Fruit fly (Drosophila melanogaster) whole organism, embryonic: ENCODE data around the gene CG2021.

ENCODE experiments used
- Atf6 ChIP-seq: fragments of 200-800 bp; sonication (Bioruptor generic); IDR thresholded peaks from 2 replicates; pipeline ENCODE4 v1.3.6; 2022; ENCODE audit warnings: missing biosample characterization, missing genetic modification characterization
- CG10543 ChIP-seq: fragments of 200-800 bp; sonication (Bioruptor generic); optimal IDR thresholded peaks from 3 replicates; lab custom pipeline; 2017; ENCODE audit warnings: missing biosample characterization, mild to moderate bottlenecking, missing genetic modification characterization, moderate library complexity
- CG10959 ChIP-seq: fragments of 200-800 bp; sonication (Bioruptor generic); IDR thresholded peaks from 2 replicates; pipeline ENCODE4 v1.3.6; 2022; ENCODE audit warnings: missing biosample characterization, missing genetic modification characterization
- CG12236 ChIP-seq: fragments of 200-800 bp; sonication (Bioruptor generic); optimal IDR thresholded peaks from 2 replicates; lab custom pipeline; 2016; ENCODE audit warnings: missing biosample characterization, missing genetic modification characterization
- CG12299 ChIP-seq: fragments of 200-800 bp; sonication (Bioruptor generic); optimal IDR thresholded peaks from 2 replicates; lab custom pipeline; 2018; ENCODE audit warnings: missing biosample characterization, mild to moderate bottlenecking, missing genetic modification characterization
- CG15073 ChIP-seq: fragments of 200-800 bp; sonication (Bioruptor generic); optimal IDR thresholded peaks from 2 replicates; lab custom pipeline; 2016; ENCODE audit warnings: missing biosample characterization, missing genetic modification characterization
- CG17568 ChIP-seq: fragments of 200-800 bp; sonication (Bioruptor generic); optimal IDR thresholded peaks from 2 replicates; lab custom pipeline; 2018; ENCODE audit warnings: missing biosample characterization, mild to moderate bottlenecking, missing genetic modification characterization, moderate library complexity
- CG18262 ChIP-seq: fragments of 200-800 bp; optimal IDR thresholded peaks from 3 replicates; lab custom pipeline; 2019; ENCODE audit warnings: missing biosample characterization, mild to moderate bottlenecking, missing genetic modification characterization, moderate library complexity
- CG18476 ChIP-seq: fragments of 200-800 bp; sonication (Bioruptor generic); optimal IDR thresholded peaks from 2 replicates; lab custom pipeline; 2016; ENCODE audit warnings: missing biosample characterization, mild to moderate bottlenecking, missing genetic modification characterization
- CG2120 ChIP-seq: fragments of 200-800 bp; sonication (Bioruptor generic); optimal IDR thresholded peaks from 3 replicates; lab custom pipeline; 2016; ENCODE audit warnings: missing biosample characterization, missing genetic modification characterization
- CG2712 ChIP-seq: fragments of 200-800 bp; optimal IDR thresholded peaks from 3 replicates; lab custom pipeline; 2019; ENCODE audit warnings: missing biosample characterization, mild to moderate bottlenecking, missing genetic modification characterization, moderate library complexity
- CG2875 ChIP-seq: fragments of 200-800 bp; sonication (Bioruptor generic); optimal IDR thresholded peaks from 2 replicates; lab custom pipeline; 2017; ENCODE audit warnings: missing biosample characterization, mild to moderate bottlenecking, missing genetic modification characterization, missing genetic modification reagents
- CG30403 ChIP-seq: fragments of 200-800 bp; sonication (Bioruptor generic); optimal IDR thresholded peaks from 3 replicates; lab custom pipeline; 2016; ENCODE audit warnings: missing biosample characterization, missing genetic modification characterization
- CG31365 ChIP-seq: fragments of 200-800 bp; sonication (Bioruptor generic); optimal IDR thresholded peaks from 2 replicates; lab custom pipeline; 2018; ENCODE audit warnings: missing biosample characterization, mild to moderate bottlenecking, missing genetic modification characterization
- CG31388 ChIP-seq: fragments of 200-800 bp; sonication (Bioruptor generic); optimal IDR thresholded peaks from 2 replicates; lab custom pipeline; 2016; ENCODE audit warnings: missing biosample characterization, missing genetic modification characterization
- CG32767 ChIP-seq: fragments of 200-800 bp; sonication (Bioruptor generic); IDR thresholded peaks from 2 replicates; pipeline ENCODE4 v1.3.6; 2022; ENCODE audit warnings: missing biosample characterization, missing genetic modification characterization
- CG32772 ChIP-seq: fragments of 200-800 bp; sonication (Bioruptor generic); IDR thresholded peaks from 2 replicates; pipeline ENCODE4 v1.3.6; 2022; ENCODE audit warnings: missing biosample characterization, missing genetic modification characterization
- CG3281 ChIP-seq: fragments of 200-800 bp; sonication (Bioruptor generic); optimal IDR thresholded peaks from 3 replicates; lab custom pipeline; 2017; ENCODE audit warnings: missing biosample characterization, mild to moderate bottlenecking, missing genetic modification characterization
- CG34224 ChIP-seq: fragments of 200-800 bp; sonication (Bioruptor generic); IDR thresholded peaks from 3 replicates; pipeline ENCODE4 v1.3.6; 2022; ENCODE audit warnings: missing biosample characterization, missing genetic modification characterization; ENCODE audit not compliant: partially characterized antibody
- CG5245 ChIP-seq: fragments of 200-800 bp; sonication (Bioruptor generic); optimal IDR thresholded peaks from 3 replicates; lab custom pipeline; 2016; ENCODE audit warnings: missing biosample characterization, missing genetic modification characterization
- CrebB ChIP-seq: fragments of 200-800 bp; sonication (Bioruptor generic); optimal IDR thresholded peaks from 3 replicates; lab custom pipeline; 2018; ENCODE audit warnings: missing biosample characterization, mild to moderate bottlenecking, missing genetic modification characterization
- HLH4C ChIP-seq: fragments of 200-800 bp; sonication (Bioruptor generic); IDR thresholded peaks from 3 replicates; pipeline ENCODE4 v1.3.6; 2022; ENCODE audit warnings: missing biosample characterization, missing genetic modification characterization; ENCODE audit not compliant: partially characterized antibody
- Hmr ChIP-seq: fragments of 200-800 bp; sonication (Bioruptor generic); optimal IDR thresholded peaks from 3 replicates; lab custom pipeline; 2017; ENCODE audit warnings: mild to moderate bottlenecking, missing biosample characterization, missing genetic modification reagents, missing genetic modification characterization
- Jarid2 ChIP-seq: fragments of 200-800 bp; sonication (Bioruptor generic); optimal IDR thresholded peaks from 3 replicates; lab custom pipeline; 2017; ENCODE audit warnings: mild to moderate bottlenecking, missing biosample characterization, missing genetic modification reagents, missing genetic modification characterization
- MESR4 ChIP-seq: fragments of 200-800 bp; sonication (Bioruptor generic); optimal IDR thresholded peaks from 2 replicates; lab custom pipeline; 2018; ENCODE audit warnings: missing biosample characterization, mild to moderate bottlenecking, missing genetic modification characterization, moderate library complexity
- Max ChIP-seq: fragments of 200-800 bp; sonication (Bioruptor generic); optimal IDR thresholded peaks from 2 replicates; lab custom pipeline; 2016; ENCODE audit warnings: missing biosample characterization, mild to moderate bottlenecking, missing genetic modification characterization
- NC2α ChIP-seq: fragments of 200-800 bp; sonication (Bioruptor generic); optimal IDR thresholded peaks from 2 replicates; lab custom pipeline; 2016; ENCODE audit warnings: missing biosample characterization, missing genetic modification characterization
- Ssrp ChIP-seq: fragments of 200-800 bp; sonication (Bioruptor generic); optimal IDR thresholded peaks from 2 replicates; lab custom pipeline; 2018; ENCODE audit warnings: missing biosample characterization, mild to moderate bottlenecking, missing genetic modification characterization, moderate library complexity
- chm ChIP-seq: fragments of 200-800 bp; sonication (Bioruptor generic); IDR thresholded peaks from 2 replicates; pipeline ENCODE4 v1.3.6; 2022; ENCODE audit warnings: missing biosample characterization, missing genetic modification characterization
- dimm ChIP-seq: fragments of 200-800 bp; sonication (Bioruptor generic); IDR thresholded peaks from 2 replicates; pipeline ENCODE4 v1.3.6; 2022; ENCODE audit warnings: missing biosample characterization, missing genetic modification characterization
- fd96Cb ChIP-seq: fragments of 200-800 bp; sonication (Bioruptor generic); optimal IDR thresholded peaks from 2 replicates; lab custom pipeline; 2018; ENCODE audit warnings: missing biosample characterization, mild to moderate bottlenecking, missing genetic modification characterization, moderate library complexity
- fru ChIP-seq: fragments of >200 bp; optimal IDR thresholded peaks from 2 replicates; lab custom pipeline; 2017
- ftz-f1 ChIP-seq: fragments of 200-800 bp; sonication (Bioruptor generic); optimal IDR thresholded peaks from 2 replicates; lab custom pipeline; 2016; ENCODE audit warnings: missing biosample characterization, missing genetic modification characterization
- gce ChIP-seq: fragments of 200-800 bp; sonication (Bioruptor generic); IDR thresholded peaks from 3 replicates; pipeline ENCODE4 v1.3.6; 2022; ENCODE audit warnings: missing biosample characterization, missing genetic modification characterization
- lilli ChIP-seq: fragments of 200-800 bp; sonication (Bioruptor generic); optimal IDR thresholded peaks from 3 replicates; lab custom pipeline; 2016; ENCODE audit warnings: missing biosample characterization, missing genetic modification characterization
- mam ChIP-seq: fragments of 200-800 bp; sonication (Bioruptor generic); optimal IDR thresholded peaks from 3 replicates; lab custom pipeline; 2016; ENCODE audit warnings: missing biosample characterization, missing genetic modification characterization
- pan ChIP-seq, 4 experiments: fragments of >200 bp in 3 of 4; fragments of 200-800 bp in 1 of 4; sonication (Bioruptor generic) in 1 of 4; optimal IDR thresholded peaks in 3 of 4; IDR thresholded peaks in 1 of 4; 2 replicates each; pipeline versions ENCODE4 v1.3.6 to Lab custom; 2017 to 2022; ENCODE audit warnings: missing biosample characterization in 2 of 4, missing genetic modification characterization in 2 of 4, mixed read lengths in 1 of 4
- pfk ChIP-seq: fragments of 200-800 bp; sonication (Bioruptor generic); optimal IDR thresholded peaks from 2 replicates; lab custom pipeline; 2018; ENCODE audit warnings: missing biosample characterization, mild to moderate bottlenecking, missing genetic modification characterization, moderate library complexity
- psq ChIP-seq: fragments of 200-800 bp; sonication (Bioruptor generic); optimal IDR thresholded peaks from 2 replicates; lab custom pipeline; 2017; ENCODE audit warnings: missing biosample characterization, missing genetic modification characterization
- pzg ChIP-seq: fragments of 200-800 bp; sonication (Bioruptor generic); optimal IDR thresholded peaks from 3 replicates; lab custom pipeline; 2018; ENCODE audit warnings: missing biosample characterization, mild to moderate bottlenecking, missing genetic modification characterization, moderate library complexity
- row ChIP-seq: fragments of 200-800 bp; sonication (Bioruptor generic); IDR thresholded peaks from 3 replicates; pipeline ENCODE4 v1.3.6; 2022; ENCODE audit warnings: missing biosample characterization, missing genetic modification characterization
- slou ChIP-seq: fragments of 200-800 bp; sonication (Bioruptor generic); optimal IDR thresholded peaks from 3 replicates; lab custom pipeline; 2016; ENCODE audit warnings: missing biosample characterization, missing genetic modification characterization
- sr ChIP-seq: fragments of 200-800 bp; sonication (Bioruptor generic); IDR thresholded peaks from 3 replicates; pipeline ENCODE4 v1.3.6; 2022; ENCODE audit warnings: missing biosample characterization, missing genetic modification characterization
- stc ChIP-seq: fragments of 200-800 bp; sonication (Bioruptor generic); IDR thresholded peaks from 2 replicates; pipeline ENCODE4 v1.3.6; 2022; ENCODE audit warnings: missing biosample characterization, missing genetic modification characterization
- tin ChIP-seq: fragments of 200-800 bp; sonication (Bioruptor generic); optimal IDR thresholded peaks from 3 replicates; lab custom pipeline; 2016; ENCODE audit warnings: missing biosample characterization, missing genetic modification characterization
- toy ChIP-seq: fragments of 200-800 bp; sonication (Bioruptor generic); IDR thresholded peaks from 2 replicates; pipeline ENCODE4 v1.3.6; 2022; ENCODE audit warnings: missing biosample characterization, missing genetic modification characterization
- tx ChIP-seq: fragments of 200-800 bp; sonication (Bioruptor generic); optimal IDR thresholded peaks from 2 replicates; lab custom pipeline; 2016; ENCODE audit warnings: missing biosample characterization, missing genetic modification characterization
- zen ChIP-seq: fragments of 200-800 bp; sonication (Bioruptor generic); optimal IDR thresholded peaks from 3 replicates; lab custom pipeline; 2018; ENCODE audit warnings: missing biosample characterization, mild to moderate bottlenecking, missing genetic modification characterization, moderate library complexity
- zfh1 ChIP-seq: fragments of 200-800 bp; sonication (Bioruptor generic); IDR thresholded peaks from 3 replicates; pipeline ENCODE4 v1.3.6; 2022; ENCODE audit warnings: missing biosample characterization, missing genetic modification characterization

Gene CG2021

dm6 chr3L:1746338-1747199 lies 30.6 kb downstream of the CG2021 start, which contains the start of gene CG13921 (continued):
- no peak for TF ChIP-seq pan (optimal IDR thresholded peaks at IDR 0.05; lab: Kevin White, UChicago)
- peak in 1 of 2 experiments; percentile 99 for TF ChIP-seq pan (GFP tag; optimal IDR thresholded peaks at IDR 0.05 in 1 of 2, IDR thresholded peaks at IDR 0.05 in 1 of 2)
- TF ChIP-seq pfk (GFP tag; lab: Kevin White, UChicago) = peak; percentile 59
- TF ChIP-seq CG32772 (GFP tag; lab: Robert Waterston, UW) = peak; percentile 99
- TF ChIP-seq HLH4C = no peak
- TF ChIP-seq sr = peak; percentile 95
- peak; percentile 99 for TF ChIP-seq chm (GFP tag; lab: Robert Waterston, UW)
- peak; percentile 99 for TF ChIP-seq lilli (GFP tag; lab: Kevin White, UChicago)
- TF ChIP-seq CG10543 = peak; percentile 91
- TF ChIP-seq CG3281 (GFP tag; lab: Kevin White, UChicago) = peak; percentile 97
- no peak for TF ChIP-seq fru (lab: Kevin White, UChicago)
- peak; percentile 98 for TF ChIP-seq CG18476 (GFP tag; lab: Kevin White, UChicago)
- TF ChIP-seq zfh1 (GFP tag; lab: Robert Waterston, UW) = peak; percentile 100
- peak; percentile 100 for TF ChIP-seq CG2712 (tag; lab: Kevin White, UChicago)
- peak; percentile 100 for TF ChIP-seq CG30403 (GFP tag; lab: Kevin White, UChicago)
- TF ChIP-seq row (GFP tag; lab: Robert Waterston, UW) = peak; percentile 99
- peak; percentile 98 for TF ChIP-seq CG2120 (GFP tag; lab: Kevin White, UChicago)
- peak; percentile 98 for TF ChIP-seq CG12236 (GFP tag; lab: Kevin White, UChicago)
- peak; percentile 99 for TF ChIP-seq Ssrp (tag; lab: Kevin White, UChicago)
- TF ChIP-seq tx = peak; percentile 98
- TF ChIP-seq stc (GFP tag; lab: Robert Waterston, UW) = peak; percentile 99
- TF ChIP-seq psq = peak; percentile 96
- TF ChIP-seq CG12299 = peak; percentile 96
- TF ChIP-seq Hmr = peak; percentile 98
- peak; percentile 97 for TF ChIP-seq CrebB
- TF ChIP-seq NC2α (GFP tag; lab: Kevin White, UChicago) = peak; percentile 98
- peak; percentile 100 for TF ChIP-seq fd96Cb (tag; lab: Kevin White, UChicago)
- TF ChIP-seq CG32767 = peak; percentile 98
- peak; percentile 100 for TF ChIP-seq CG18262 (tag; lab: Kevin White, UChicago)
- peak; percentile 99 for TF ChIP-seq Max
- TF ChIP-seq MESR4 (GFP tag; lab: Kevin White, UChicago) = peak; percentile 77
- TF ChIP-seq CG2875 = peak; percentile 99
- peak; percentile 99 for TF ChIP-seq mam
- TF ChIP-seq CG10959 = peak; percentile 100
- TF ChIP-seq CG31365 (tag; lab: Kevin White, UChicago) = peak; percentile 94
- TF ChIP-seq slou (GFP tag; lab: Kevin White, UChicago) = peak; percentile 98
- TF ChIP-seq tin (GFP tag; lab: Kevin White, UChicago) = peak; percentile 100
- no peak for TF ChIP-seq ftz-f1 (GFP tag; lab: Kevin White, UChicago)
- peak; percentile 93 for TF ChIP-seq Jarid2 (GFP tag; lab: Kevin White, UChicago)
- TF ChIP-seq CG5245 (GFP tag; lab: Kevin White, UChicago) = peak; percentile 100
- TF ChIP-seq zen (tag; lab: Kevin White, UChicago) = peak; percentile 100
- peak; percentile 31 for TF ChIP-seq pzg (GFP tag; lab: Kevin White, UChicago)
- TF ChIP-seq gce (GFP tag; lab: Robert Waterston, UW) = peak; percentile 98
- TF ChIP-seq CG31388 (GFP tag; lab: Kevin White, UChicago) = peak; percentile 98
- peak; percentile 98 for TF ChIP-seq Atf6
- TF ChIP-seq toy (GFP tag; lab: Robert Waterston, UW) = peak; percentile 98
- TF ChIP-seq CG34224 (GFP tag; lab: Robert Waterston, UW) = no peak
- no peak for TF ChIP-seq CG17568 (GFP tag; lab: Kevin White, UChicago)
- peak; percentile 97 for TF ChIP-seq dimm (GFP tag; lab: Robert Waterston, UW)
- TF ChIP-seq CG15073 (GFP tag; lab: Kevin White, UChicago) = peak; percentile 91
